Fruit fly (Drosophila melanogaster): ENCODE data around the gene Dhc16F.

Dhc16F gene

DNA sequence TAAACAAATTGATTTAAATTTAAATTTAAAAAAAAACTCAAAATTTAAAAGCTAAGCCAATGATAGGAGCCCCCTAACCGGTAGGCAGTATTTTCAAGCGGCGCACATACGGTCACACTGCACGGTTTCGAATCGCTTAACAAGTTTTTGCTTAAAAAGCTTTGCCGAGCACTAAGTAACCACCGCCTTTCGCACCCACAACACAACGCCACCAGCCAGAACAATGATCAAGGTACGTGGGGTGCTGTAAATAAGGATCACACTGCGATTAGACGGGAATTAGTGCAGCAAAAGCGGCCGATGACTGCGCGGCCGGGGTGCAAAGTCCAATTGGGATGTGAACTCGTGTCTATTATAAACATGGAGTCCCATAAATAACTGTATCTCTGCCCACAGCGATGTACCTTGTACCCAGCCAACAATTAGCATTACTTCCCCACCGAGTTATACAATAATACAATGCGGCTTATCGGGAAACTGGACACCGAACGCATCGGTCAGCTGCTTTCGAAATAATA, 26.9 kb downstream of the Dhc16F start, which contains the start of gene scu (continued):
- TF ChIP-seq CG15073 (GFP tag; optimal IDR thresholded peaks at IDR 0.05) (no peak), Med (GFP tag) (peak; percentile 74), gt (GFP tag; IDR thresholded peaks at IDR 0.05) (no peak), mam (GFP tag; optimal IDR thresholded peaks at IDR 0.05) (no peak), maf-S (GFP tag; optimal IDR thresholded peaks at IDR 0.05) (no peak), Dref (GFP tag; IDR thresholded peaks at IDR 0.05) (0 out of 2 replicates have a peak, but pooled peaks have one; percentile 27), Sox100B (GFP tag; optimal IDR thresholded peaks at IDR 0.05) (no peak), Dek (tag; optimal IDR thresholded peaks at IDR 0.05) (no peak), BEAF-32 (GFP tag; optimal IDR thresholded peaks at IDR 0.05) (peak; percentile 25), CG6791 (GFP tag; IDR thresholded peaks at IDR 0.05; ENCODE audit: partially characterized antibody) (no peak), grn (GFP tag; optimal IDR thresholded peaks at IDR 0.05) (no peak), grau (tag; optimal IDR thresholded peaks at IDR 0.05) (no peak), Drgx (GFP tag; IDR thresholded peaks at IDR 0.05) (peak; percentile 78)

- TF ChIP-seq schlank (tag; optimal IDR thresholded peaks at IDR 0.05) (no peak), wdn (GFP tag; IDR thresholded peaks at IDR 0.05) (no peak), CG6765 (GFP tag; optimal IDR thresholded peaks at IDR 0.05) (no peak), hth (optimal IDR thresholded peaks at IDR 0.05) (no peak), chm (GFP tag; IDR thresholded peaks at IDR 0.05) (no peak), CG14014 (GFP tag; IDR thresholded peaks at IDR 0.05) (no peak), CG1647 (GFP tag; optimal IDR thresholded peaks at IDR 0.05) (no peak), nerfin-1 (tag; optimal IDR thresholded peaks at IDR 0.05) (no peak), CG11093 (GFP tag; IDR thresholded peaks at IDR 0.05) (no peak), zfh2 (GFP tag; optimal IDR thresholded peaks at IDR 0.05) (no peak), Ravus (GFP tag; IDR thresholded peaks at IDR 0.05) (no peak)
Observed at dm6 chrX:18092126-18092525, 27.8 kb downstream of the Dhc16F start.

DNA sequence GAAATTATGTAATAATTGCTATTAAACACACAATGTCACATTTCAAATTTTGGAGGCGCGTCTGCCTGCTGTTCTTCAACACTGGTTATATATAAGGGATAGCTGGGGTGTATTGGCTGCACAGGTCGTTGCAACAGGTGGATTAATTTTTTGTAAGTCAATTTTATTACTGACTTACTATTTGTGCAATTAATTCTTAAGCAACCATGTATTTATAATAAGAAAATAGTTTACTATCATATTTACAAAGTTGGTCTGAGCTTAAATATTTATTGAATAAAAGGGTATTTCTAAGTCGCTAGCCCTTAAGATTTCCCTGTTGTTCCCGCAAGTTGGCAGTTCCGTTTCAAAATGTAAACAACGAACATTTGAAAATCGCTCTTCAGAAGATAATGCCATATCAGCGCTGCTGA, 28.5 kb downstream of the Dhc16F start, which contains the start of gene RhoGAP16F:
RhoGAP16F (plus strand) TSS at position 336 of the 413 bp plus-strand sequence.
- TF ChIP-seq CG8478 (optimal IDR thresholded peaks at IDR 0.05) = no peak
- peak; percentile 54 for TF ChIP-seq Deaf1 (tag; optimal IDR thresholded peaks at IDR 0.05)
- TF ChIP-seq seq (GFP tag; IDR thresholded peaks at IDR 0.05) = peak; percentile 77
- peak; percentile 64 for TF ChIP-seq psq (GFP tag; optimal IDR thresholded peaks at IDR 0.05)
- TF ChIP-seq CG4707 (GFP tag; optimal IDR thresholded peaks at IDR 0.05) = peak; percentile 10
- peak; percentile 86 for TF ChIP-seq grau (tag; optimal IDR thresholded peaks at IDR 0.05)
- TF ChIP-seq CG7556 (GFP tag; optimal IDR thresholded peaks at IDR 0.05) = peak; percentile 76
- TF ChIP-seq CG4854 (GFP tag; optimal IDR thresholded peaks at IDR 0.05) = peak; percentile 76
- TF ChIP-seq danr (GFP tag; IDR thresholded peaks at IDR 0.05) = peak; percentile 67
- TF ChIP-seq BtbVII (GFP tag; optimal IDR thresholded peaks at IDR 0.05) = peak; percentile 71
- TF ChIP-seq Atf3 (GFP tag; optimal IDR thresholded peaks at IDR 0.05) = peak; percentile 80
- peak; percentile 69 for TF ChIP-seq CG4328 (GFP tag; optimal IDR thresholded peaks at IDR 0.05)
- TF ChIP-seq CG8281 (tag; optimal IDR thresholded peaks at IDR 0.05) = peak; percentile 35
- TF ChIP-seq CG8765 (GFP tag; IDR thresholded peaks at IDR 0.05) = peak; percentile 59
- TF ChIP-seq Xbp1 (GFP tag; optimal IDR thresholded peaks at IDR 0.05) = peak; percentile 92
- peak; percentile 68 for TF ChIP-seq CG1647 (GFP tag; optimal IDR thresholded peaks at IDR 0.05)
- TF ChIP-seq CG1832 (GFP tag; optimal IDR thresholded peaks at IDR 0.05) = no peak
- peak; percentile 6 for TF ChIP-seq Sry-β (GFP tag; optimal IDR thresholded peaks at IDR 0.05)
- peak; percentile 86 for TF ChIP-seq CG10209 (GFP tag; optimal IDR thresholded peaks at IDR 0.05)
- peak; percentile 25; the same call in 1 of the 2 replicates for TF ChIP-seq sim (GFP tag; IDR thresholded peaks at IDR 0.05)
- TF ChIP-seq CG30020 (tag; optimal IDR thresholded peaks at IDR 0.05) = peak; percentile 49
- peak; percentile 79 for TF ChIP-seq ara (GFP tag; IDR thresholded peaks at IDR 0.05)
- TF ChIP-seq CG10147 (GFP tag; optimal IDR thresholded peaks at IDR 0.05) = peak; percentile 80
- TF ChIP-seq CG2120 (GFP tag; optimal IDR thresholded peaks at IDR 0.05) = peak; percentile 92
- TF ChIP-seq mam (GFP tag; optimal IDR thresholded peaks at IDR 0.05) = peak; percentile 88
- peak in 1 of 3 experiments; percentile 62 for TF ChIP-seq Stat92E (GFP tag; optimal IDR thresholded peaks at IDR 0.05)
- TF ChIP-seq tap (tag; optimal IDR thresholded peaks at IDR 0.05) = peak; percentile 76
- peak; percentile 74 for TF ChIP-seq HHEX (GFP tag; optimal IDR thresholded peaks at IDR 0.05)
